Worm (Caenorhabditis elegans): ENCODE results near the gene C29F3.7.

- TF ChIP-seq nhr-12 (tag; optimal IDR thresholded peaks at IDR 0.05): no peak
- TF ChIP-seq nhr-23 (tag; optimal IDR thresholded peaks at IDR 0.05): no peak
- TF ChIP-seq nhr-237 (tag; optimal IDR thresholded peaks at IDR 0.05): no peak
- no peak for TF ChIP-seq nhr-76 (tag; optimal IDR thresholded peaks at IDR 0.05)
- TF ChIP-seq unc-62 (GFP tag; optimal IDR thresholded peaks at IDR 0.05): no peak
- TF ChIP-seq lin-39 (tag; optimal IDR thresholded peaks at IDR 0.05): no peak
- no peak for TF ChIP-seq nhr-11 (tag; optimal IDR thresholded peaks at IDR 0.05)
- no peak for TF ChIP-seq pha-4 (tag; optimal IDR thresholded peaks at IDR 0.05)
- TF ChIP-seq elt-2 (tag; optimal IDR thresholded peaks at IDR 0.05): no peak
- no peak for TF ChIP-seq nhr-77 (tag; optimal IDR thresholded peaks at IDR 0.05)
- TF ChIP-seq elt-1 (tag; optimal IDR thresholded peaks at IDR 0.05): no peak
- no peak for TF ChIP-seq eor-1 (tag; optimal IDR thresholded peaks at IDR 0.05)
Measured at ce11 chrV:15369707-15370106, 15.0 kb downstream of the C29F3.7 start, which contains the start of gene nhr-269.

Data from whole organism, L3 larva.